Fruit fly (Drosophila melanogaster): ENCODE data around the gene Dab.

Dab gene

dm6 chr3L:16769866-16770265 is 57.9 kb downstream of the Dab start (continued):
- TF ChIP-seq Antp (GFP tag; optimal IDR thresholded peaks at IDR 0.05): no peak
- TF ChIP-seq CG4424 (GFP tag; optimal IDR thresholded peaks at IDR 0.05): peak; percentile 34
- no peak for TF ChIP-seq CG11456 (GFP tag; IDR thresholded peaks at IDR 0.05)
- TF ChIP-seq stwl (tag; optimal IDR thresholded peaks at IDR 0.05): peak; percentile 24
- no peak for TF ChIP-seq CHES-1-like (GFP tag; optimal IDR thresholded peaks at IDR 0.05)
- no peak for TF ChIP-seq CG34224 (GFP tag; IDR thresholded peaks at IDR 0.05; ENCODE audit: partially characterized antibody)
- no peak for TF ChIP-seq Bteb2 (GFP tag; optimal IDR thresholded peaks at IDR 0.05)
- no peak for TF ChIP-seq CG2120 (GFP tag; optimal IDR thresholded peaks at IDR 0.05)
- peak; percentile 10 for TF ChIP-seq Lhr (GFP tag; optimal IDR thresholded peaks at IDR 0.05)
- no peak for TF ChIP-seq amos (GFP tag; IDR thresholded peaks at IDR 0.05; ENCODE audit: partially characterized antibody)
- peak; percentile 68 for TF ChIP-seq psq (GFP tag; optimal IDR thresholded peaks at IDR 0.05)
- peak; percentile 48 for TF ChIP-seq Hey (tag; optimal IDR thresholded peaks at IDR 0.05)
- TF ChIP-seq CG33213 (GFP tag; optimal IDR thresholded peaks at IDR 0.05): peak; percentile 15
- TF ChIP-seq az2 (GFP tag; optimal IDR thresholded peaks at IDR 0.05): peak; percentile 28
- no peak for TF ChIP-seq Camta (GFP tag; optimal IDR thresholded peaks at IDR 0.05)
- no peak for TF ChIP-seq Hand (GFP tag; optimal IDR thresholded peaks at IDR 0.05)
- TF ChIP-seq scrt (GFP tag; optimal IDR thresholded peaks at IDR 0.05): no peak
- TF ChIP-seq CG3163 (GFP tag; optimal IDR thresholded peaks at IDR 0.05): no peak
- peak; percentile 39 for TF ChIP-seq shn (GFP tag; optimal IDR thresholded peaks at IDR 0.05)
- TF ChIP-seq Bdp1 (GFP tag; optimal IDR thresholded peaks at IDR 0.05): no peak
- no peak for TF ChIP-seq HHEX (GFP tag; optimal IDR thresholded peaks at IDR 0.05)
- peak; percentile 47 for TF ChIP-seq CG8089 (GFP tag; optimal IDR thresholded peaks at IDR 0.05)
- no peak for TF ChIP-seq disco-r (GFP tag; optimal IDR thresholded peaks at IDR 0.05)
- no peak for TF ChIP-seq CG3847 (GFP tag; IDR thresholded peaks at IDR 0.05)
- no peak for TF ChIP-seq dmrt99B (tag; optimal IDR thresholded peaks at IDR 0.05)
- TF ChIP-seq Nf-YA (GFP tag; IDR thresholded peaks at IDR 0.05): no peak
- no peak for TF ChIP-seq oc (tag; optimal IDR thresholded peaks at IDR 0.05)
- TF ChIP-seq TFAM (GFP tag; optimal IDR thresholded peaks at IDR 0.05): peak; percentile 40
- no peak for TF ChIP-seq CG10209 (GFP tag; optimal IDR thresholded peaks at IDR 0.05)
- TF ChIP-seq HLH54F (GFP tag; optimal IDR thresholded peaks at IDR 0.05): no peak
- no peak for TF ChIP-seq D (optimal IDR thresholded peaks at IDR 0.05)
- TF ChIP-seq D (GFP tag; optimal IDR thresholded peaks at IDR 0.05): peak; percentile 19
- no peak for TF ChIP-seq cato (GFP tag; optimal IDR thresholded peaks at IDR 0.05; ENCODE audit: borderline replicate concordance)
- peak; percentile 46 for TF ChIP-seq Rfx (GFP tag; IDR thresholded peaks at IDR 0.05)
- no peak for TF ChIP-seq bowl (GFP tag; IDR thresholded peaks at IDR 0.05)
- TF ChIP-seq Atf-2 (GFP tag; optimal IDR thresholded peaks at IDR 0.05): no peak
- TF ChIP-seq tna (GFP tag; IDR thresholded peaks at IDR 0.05; ENCODE audit: partially characterized antibody): no peak
- no peak for TF ChIP-seq tap (tag; optimal IDR thresholded peaks at IDR 0.05)
- TF ChIP-seq pb (GFP tag; optimal IDR thresholded peaks at IDR 0.05): peak; percentile 40
- TF ChIP-seq CG17612 (GFP tag; IDR thresholded peaks at IDR 0.05): no peak
- TF ChIP-seq abd-A (tag; optimal IDR thresholded peaks at IDR 0.05): peak; percentile 72
- no peak for TF ChIP-seq PHDP (tag; optimal IDR thresholded peaks at IDR 0.05)
- no peak for TF ChIP-seq nau (GFP tag; optimal IDR thresholded peaks at IDR 0.05)
- TF ChIP-seq CG12744 (GFP tag; optimal IDR thresholded peaks at IDR 0.05): no peak
- no peak for TF ChIP-seq Sin3A (optimal IDR thresholded peaks at IDR 0.05)
- TF ChIP-seq CG18262 (tag; optimal IDR thresholded peaks at IDR 0.05): no peak
- no peak for TF ChIP-seq CG15269 (tag; optimal IDR thresholded peaks at IDR 0.05)
- TF ChIP-seq CG7928 (GFP tag; optimal IDR thresholded peaks at IDR 0.05): no peak
- TF ChIP-seq B-H1 (GFP tag; IDR thresholded peaks at IDR 0.05): no peak
- no peak for TF ChIP-seq CG7357 (GFP tag; IDR thresholded peaks at IDR 0.05)
- TF ChIP-seq Sox102F (GFP tag; optimal IDR thresholded peaks at IDR 0.05): peak; percentile 2
- no peak for TF ChIP-seq Usf (GFP tag; optimal IDR thresholded peaks at IDR 0.05)
- TF ChIP-seq eve (GFP tag; optimal IDR thresholded peaks at IDR 0.05): no peak
